Fruit fly (Drosophila melanogaster) whole organism, prepupa: Measurements from ENCODE around the gene Arfrp1.

Experiments used
- Blimp-1 ChIP-seq: fragments of 200-800 bp; sonication (Bioruptor generic); optimal IDR thresholded peaks from 3 replicates; lab custom pipeline; 2017; ENCODE audit warnings: missing biosample characterization, missing genetic modification characterization, mild to moderate bottlenecking, moderate library complexity, missing genetic modification reagents
- CG10669 ChIP-seq: fragments of 200-800 bp; sonication (Bioruptor generic); optimal IDR thresholded peaks from 3 replicates; lab custom pipeline; 2018; ENCODE audit warnings: missing biosample characterization, mild to moderate bottlenecking, missing genetic modification characterization, moderate library complexity
- CG11294 ChIP-seq: fragments of 200-800 bp; sonication (Bioruptor generic); IDR thresholded peaks from 2 replicates; pipeline ENCODE4 v1.3.6; 2022; ENCODE audit warnings: missing biosample characterization, missing genetic modification characterization
- CG11762 ChIP-seq: fragments of 200-800 bp; sonication (Bioruptor generic); optimal IDR thresholded peaks from 3 replicates; lab custom pipeline; 2016; ENCODE audit warnings: missing biosample characterization, missing genetic modification characterization; ENCODE audit not compliant: insufficient read depth
- CG11902 ChIP-seq: fragments of 200-800 bp; sonication (Bioruptor generic); optimal IDR thresholded peaks from 3 replicates; lab custom pipeline; 2016; ENCODE audit warnings: missing biosample characterization, missing genetic modification characterization
- CG15336 ChIP-seq: fragments of 200-800 bp; sonication (Bioruptor generic); IDR thresholded peaks from 2 replicates; pipeline ENCODE4 v1.3.6; 2022; ENCODE audit warnings: missing biosample characterization, missing genetic modification characterization
- CG1621 ChIP-seq: fragments of 200-800 bp; sonication (Bioruptor generic); optimal IDR thresholded peaks from 3 replicates; lab custom pipeline; 2018; ENCODE audit warnings: missing biosample characterization, mild to moderate bottlenecking, missing genetic modification characterization
- CG16779 ChIP-seq: fragments of 200-800 bp; sonication (Bioruptor generic); optimal IDR thresholded peaks from 3 replicates; lab custom pipeline; 2017; ENCODE audit warnings: missing biosample characterization, mild to moderate bottlenecking, missing genetic modification characterization
- CG31627 ChIP-seq: fragments of 200-800 bp; sonication (Bioruptor generic); optimal IDR thresholded peaks from 3 replicates; lab custom pipeline; 2016; ENCODE audit warnings: missing biosample characterization, missing genetic modification characterization
- CG32006 ChIP-seq: fragments of 200-800 bp; sonication (Bioruptor generic); optimal IDR thresholded peaks from 3 replicates; lab custom pipeline; 2017; ENCODE audit warnings: missing biosample characterization, mild to moderate bottlenecking, missing genetic modification characterization
- CG34406 ChIP-seq: fragments of 200-800 bp; sonication (Bioruptor generic); optimal IDR thresholded peaks from 3 replicates; lab custom pipeline; 2016; ENCODE audit warnings: missing biosample characterization, missing genetic modification characterization
- CG3919 ChIP-seq: fragments of 200-800 bp; sonication (Bioruptor generic); optimal IDR thresholded peaks from 3 replicates; lab custom pipeline; 2016; ENCODE audit warnings: missing biosample characterization, missing genetic modification characterization
- CG4318 ChIP-seq: fragments of 200-800 bp; sonication (Bioruptor generic); optimal IDR thresholded peaks from 3 replicates; lab custom pipeline; 2017; ENCODE audit warnings: missing biosample characterization, mild to moderate bottlenecking, missing genetic modification characterization
- CG6163 ChIP-seq: fragments of 200-800 bp; sonication (Bioruptor generic); IDR thresholded peaks from 3 replicates; pipeline ENCODE4 v1.3.6; 2022; ENCODE audit warnings: missing biosample characterization, missing genetic modification characterization
- CG6276 ChIP-seq: fragments of 200-800 bp; sonication (Bioruptor generic); optimal IDR thresholded peaks from 2 replicates; lab custom pipeline; 2017; ENCODE audit warnings: missing biosample characterization, mild to moderate bottlenecking, missing genetic modification characterization
- CG6792 ChIP-seq: fragments of 200-800 bp; sonication (Bioruptor generic); optimal IDR thresholded peaks from 3 replicates; lab custom pipeline; 2016; ENCODE audit warnings: missing biosample characterization, missing genetic modification characterization
- CG7368 ChIP-seq: fragments of 200-800 bp; sonication (Bioruptor generic); optimal IDR thresholded peaks from 3 replicates; lab custom pipeline; 2016; ENCODE audit warnings: missing biosample characterization, missing genetic modification characterization
- CG8119 ChIP-seq: fragments of 200-800 bp; sonication (Bioruptor generic); IDR thresholded peaks from 3 replicates; pipeline ENCODE4 v1.3.6; 2022; ENCODE audit warnings: missing biosample characterization, missing genetic modification characterization
- CG8632 ChIP-seq: fragments of 200-800 bp; sonication (Bioruptor generic); optimal IDR thresholded peaks from 3 replicates; lab custom pipeline; 2016; ENCODE audit warnings: missing biosample characterization, missing genetic modification characterization
- CG9139 ChIP-seq: fragments of 200-800 bp; sonication (Bioruptor generic); optimal IDR thresholded peaks from 3 replicates; lab custom pipeline; 2017; ENCODE audit warnings: missing biosample characterization, mild to moderate bottlenecking, missing genetic modification characterization
- Eip78C ChIP-seq: fragments of 200-800 bp; sonication (Bioruptor generic); peaks from one replicate; lab custom pipeline; 2016; ENCODE audit warnings: missing biosample characterization, missing genetic modification characterization
- Ets96B ChIP-seq: fragments of 200-800 bp; optimal IDR thresholded peaks from 2 replicates; lab custom pipeline; 2019; ENCODE audit warnings: missing biosample characterization, mild to moderate bottlenecking, missing genetic modification characterization, moderate library complexity
- Gug ChIP-seq: fragments of 200-800 bp; sonication (Bioruptor generic); IDR thresholded peaks from 2 replicates; pipeline ENCODE4 v1.3.6; 2022; ENCODE audit warnings: missing biosample characterization, missing genetic modification characterization
- Hr38 ChIP-seq: sonication (Bioruptor generic); optimal IDR thresholded peaks from 2 replicates; lab custom pipeline; 2016; ENCODE audit warnings: missing biosample characterization, missing genetic modification characterization
- Lpt ChIP-seq: fragments of 200-800 bp; sonication (Bioruptor generic); optimal IDR thresholded peaks from 3 replicates; lab custom pipeline; 2016; ENCODE audit warnings: missing biosample characterization, missing genetic modification characterization
- Smox ChIP-seq: fragments of 200-800 bp; sonication (Bioruptor generic); optimal IDR thresholded peaks from 3 replicates; lab custom pipeline; 2016; ENCODE audit warnings: missing biosample characterization, missing genetic modification characterization
- Sox102F ChIP-seq: fragments of 200-800 bp; sonication (Bioruptor generic); optimal IDR thresholded peaks from 2 replicates; lab custom pipeline; 2016; ENCODE audit warnings: missing biosample characterization, mild to moderate bottlenecking, missing genetic modification characterization
- Sox14 ChIP-seq: fragments of 200-800 bp; sonication (Bioruptor generic); optimal IDR thresholded peaks from 3 replicates; lab custom pipeline; 2016; ENCODE audit warnings: missing biosample characterization, missing genetic modification characterization
- Sox15 ChIP-seq: fragments of 200-800 bp; sonication (Bioruptor generic); optimal IDR thresholded peaks from 3 replicates; lab custom pipeline; 2016; ENCODE audit warnings: missing biosample characterization, missing genetic modification characterization
- achi ChIP-seq: fragments of 200-800 bp; sonication (Bioruptor generic); optimal IDR thresholded peaks from 3 replicates; lab custom pipeline; 2016; ENCODE audit warnings: missing biosample characterization, missing genetic modification characterization
- cyc ChIP-seq: fragments of 200-800 bp; sonication (Bioruptor generic); optimal IDR thresholded peaks from 3 replicates; lab custom pipeline; 2016; ENCODE audit warnings: missing biosample characterization, missing genetic modification characterization
- dac ChIP-seq: fragments of 200-800 bp; sonication (Bioruptor generic); optimal IDR thresholded peaks from 2 replicates; lab custom pipeline; 2017; ENCODE audit warnings: missing biosample characterization, mild to moderate bottlenecking, missing genetic modification characterization
- dsx ChIP-seq: fragments of 200-800 bp; optimal IDR thresholded peaks from 3 replicates; lab custom pipeline; 2019; ENCODE audit warnings: missing biosample characterization, mild to moderate bottlenecking, missing genetic modification characterization, moderate library complexity; ENCODE audit not compliant: poor library complexity, severe bottlenecking
- eg ChIP-seq: fragments of 200-800 bp; sonication (Bioruptor generic); IDR thresholded peaks from 3 replicates; pipeline ENCODE4 v1.3.6; 2022; ENCODE audit warnings: missing biosample characterization, missing genetic modification characterization
- esn ChIP-seq: fragments of 200-800 bp; sonication (Bioruptor generic); optimal IDR thresholded peaks from 2 replicates; lab custom pipeline; 2016; ENCODE audit warnings: missing biosample characterization, mild to moderate bottlenecking, missing genetic modification characterization, moderate library complexity
- fd59A ChIP-seq: fragments of 200-800 bp; sonication (Bioruptor generic); optimal IDR thresholded peaks from 2 replicates; lab custom pipeline; 2017; ENCODE audit warnings: missing biosample characterization, mild to moderate bottlenecking, missing genetic modification characterization, missing genetic modification reagents
- fd85E ChIP-seq: fragments of 200-800 bp; sonication (Bioruptor generic); optimal IDR thresholded peaks from 3 replicates; lab custom pipeline; 2016; ENCODE audit warnings: missing biosample characterization, missing genetic modification characterization
- fkh ChIP-seq: fragments of 200-800 bp; sonication (Bioruptor generic); optimal IDR thresholded peaks from 3 replicates; lab custom pipeline; 2017; ENCODE audit warnings: missing biosample characterization, mild to moderate bottlenecking, missing genetic modification characterization, moderate library complexity
- lz ChIP-seq: fragments of 200-800 bp; sonication (Bioruptor generic); optimal IDR thresholded peaks from 3 replicates; lab custom pipeline; 2016; ENCODE audit warnings: missing biosample characterization, missing genetic modification characterization
- net ChIP-seq: fragments of 200-800 bp; sonication (Bioruptor generic); optimal IDR thresholded peaks from 3 replicates; lab custom pipeline; 2016; ENCODE audit warnings: missing biosample characterization, missing genetic modification characterization
- pdm3 ChIP-seq: fragments of 200-800 bp; sonication (Bioruptor generic); optimal IDR thresholded peaks from 3 replicates; lab custom pipeline; 2016; ENCODE audit warnings: missing biosample characterization, missing genetic modification characterization
- salr ChIP-seq, 2 experiments: fragments of 200-800 bp; sonication (Bioruptor generic); optimal IDR thresholded peaks; 3 replicates each; lab custom pipeline; 2016 to 2018; ENCODE audit warnings: missing biosample characterization in 2 of 2, missing genetic modification characterization in 2 of 2, mild to moderate bottlenecking in 1 of 2
- spab ChIP-seq: fragments of 200-800 bp; sonication (Bioruptor generic); optimal IDR thresholded peaks from 2 replicates; lab custom pipeline; 2017; ENCODE audit warnings: missing biosample characterization, mild to moderate bottlenecking, missing genetic modification characterization, missing genetic modification reagents
- svp ChIP-seq: fragments of 200-800 bp; sonication (Bioruptor generic); peaks from one replicate; lab custom pipeline; 2016; ENCODE audit warnings: missing biosample characterization, missing genetic modification characterization
- topi ChIP-seq: fragments of 200-800 bp; sonication (Bioruptor generic); optimal IDR thresholded peaks from 3 replicates; lab custom pipeline; 2016; ENCODE audit warnings: missing biosample characterization, missing genetic modification characterization
- vri ChIP-seq: fragments of 200-800 bp; sonication (Bioruptor generic); optimal IDR thresholded peaks from 3 replicates; lab custom pipeline; 2016; ENCODE audit warnings: missing biosample characterization, mild to moderate bottlenecking, missing genetic modification characterization

The Arfrp1 gene

DNA sequence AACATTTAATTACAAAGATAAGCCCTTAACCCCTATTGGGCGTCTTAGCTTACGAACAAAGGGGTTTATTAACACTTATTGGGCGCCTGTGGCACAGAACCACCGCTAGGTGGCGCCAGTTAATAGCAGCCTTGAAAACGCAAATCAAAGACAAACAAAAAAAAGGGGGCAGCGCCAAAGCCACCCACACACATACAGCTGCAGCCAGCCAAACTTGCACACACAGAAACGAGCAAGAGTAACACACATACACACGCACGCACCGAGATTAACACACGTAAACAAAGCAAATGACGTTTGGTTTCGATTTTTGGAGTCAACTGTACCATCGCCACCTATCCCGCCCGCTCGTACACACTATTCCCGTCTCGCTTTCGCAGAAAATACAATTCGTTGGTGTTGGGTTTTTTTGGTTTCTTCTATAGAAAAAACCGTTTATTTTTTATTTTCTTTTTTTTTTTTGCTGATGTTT lies 45.3 kb downstream of the Arfrp1 start (continued):
- TF ChIP-seq CG15336 (GFP tag; lab: Robert Waterston, UW), result peak; percentile 65
- TF ChIP-seq salr (GFP tag; optimal IDR thresholded peaks at IDR 0.05; lab: Kevin White, UChicago), result no peak
- peak; percentile 28 for TF ChIP-seq achi (GFP tag; lab: Kevin White, UChicago)
- TF ChIP-seq CG16779 (tag; lab: Kevin White, UChicago), result peak; percentile 53
- TF ChIP-seq CG8632 (GFP tag; lab: Kevin White, UChicago), result no peak
- no peak for TF ChIP-seq Hr38
- TF ChIP-seq CG34406 (GFP tag; lab: Kevin White, UChicago), result no peak
- TF ChIP-seq Ets96B (tag; lab: Kevin White, UChicago), result no peak
- TF ChIP-seq lz (GFP tag; lab: Kevin White, UChicago), result peak; percentile 30
- TF ChIP-seq svp (GFP tag; lab: Kevin White, UChicago), result no peak
- TF ChIP-seq CG11762 (GFP tag; lab: Kevin White, UChicago), result peak; percentile 9
- TF ChIP-seq CG3919, result peak; percentile 33
- TF ChIP-seq Smox (GFP tag; lab: Kevin White, UChicago), result peak; percentile 28
- TF ChIP-seq fkh (GFP tag; lab: Kevin White, UChicago), result peak; percentile 92
- peak; percentile 63 for TF ChIP-seq CG8119 (GFP tag; lab: Robert Waterston, UW)
- no peak for TF ChIP-seq Sox15 (GFP tag; lab: Kevin White, UChicago)
- no peak for TF ChIP-seq Blimp-1
- peak; percentile 47 for TF ChIP-seq CG1621 (tag; lab: Kevin White, UChicago)
- TF ChIP-seq CG10669 (GFP tag; lab: Kevin White, UChicago), result no peak
- no peak; the same call in 1 of the 2 replicates for TF ChIP-seq Gug (GFP tag; lab: Robert Waterston, UW)
- peak; percentile 4 for TF ChIP-seq dsx (GFP tag; lab: Kevin White, UChicago)
- peak; percentile 64; the same call in 1 of the 3 replicates for TF ChIP-seq CG6163
- no peak for TF ChIP-seq spab

DNA sequence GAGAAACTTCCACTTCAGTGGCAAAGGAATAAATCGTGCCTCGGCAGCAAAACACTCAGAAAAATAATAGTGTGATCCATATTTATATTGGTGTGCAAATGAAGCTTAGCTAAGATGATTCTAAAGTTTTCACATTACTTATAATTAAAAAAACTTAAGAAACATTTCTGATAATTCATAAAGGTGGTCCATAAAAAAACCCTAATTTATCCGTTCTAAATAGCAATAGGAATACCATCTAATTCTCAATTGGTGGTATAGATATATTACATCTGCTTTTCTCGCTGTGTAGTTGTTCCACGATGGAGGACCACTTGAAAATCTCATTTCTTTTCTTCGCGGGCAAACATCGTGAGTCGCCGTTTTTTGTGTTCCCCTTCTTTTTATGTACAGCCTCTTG lies 48.3 kb downstream of the Arfrp1 start:
- TF ChIP-seq fd85E, result no peak
- TF ChIP-seq dac (GFP tag; lab: Kevin White, UChicago), result no peak
- peak; percentile 96 for TF ChIP-seq Eip78C (GFP tag; lab: Kevin White, UChicago)
- TF ChIP-seq CG15336 (GFP tag; lab: Robert Waterston, UW), result peak; percentile 72
- peak; percentile 60 for TF ChIP-seq CG31627 (GFP tag; lab: Kevin White, UChicago)
- TF ChIP-seq Lpt (GFP tag; lab: Kevin White, UChicago), result peak; percentile 38
- TF ChIP-seq net (GFP tag; lab: Kevin White, UChicago), result peak; percentile 46
- TF ChIP-seq Sox102F (GFP tag; lab: Kevin White, UChicago), result peak; percentile 61
- TF ChIP-seq CG8119 (GFP tag; lab: Robert Waterston, UW), result peak; percentile 73
- peak; percentile 68 for TF ChIP-seq esn (GFP tag; lab: Kevin White, UChicago)
- TF ChIP-seq pdm3 (GFP tag; lab: Kevin White, UChicago), result peak; percentile 69
- peak; percentile 59 for TF ChIP-seq achi (GFP tag; lab: Kevin White, UChicago)
- TF ChIP-seq CG6792, result peak; percentile 64
- peak; percentile 28 for TF ChIP-seq CG11762 (GFP tag; lab: Kevin White, UChicago)
- TF ChIP-seq topi, result peak; percentile 81
- peak; percentile 92 for TF ChIP-seq svp (GFP tag; lab: Kevin White, UChicago)
- TF ChIP-seq CG6276 (GFP tag; lab: Kevin White, UChicago), result peak; percentile 68
- peak; percentile 71 for TF ChIP-seq CG7368 (GFP tag; lab: Kevin White, UChicago)
- peak; percentile 72 for TF ChIP-seq cyc (GFP tag; lab: Kevin White, UChicago)
- peak; percentile 81 for TF ChIP-seq CG10669 (GFP tag; lab: Kevin White, UChicago)
- peak; percentile 52 for TF ChIP-seq CG9139 (GFP tag; lab: Kevin White, UChicago)
- peak; percentile 22 for TF ChIP-seq Blimp-1
- TF ChIP-seq CG34406 (GFP tag; lab: Kevin White, UChicago), result peak; percentile 30
- TF ChIP-seq CG16779 (tag; lab: Kevin White, UChicago), result no peak
- TF ChIP-seq CG11902 (GFP tag; lab: Kevin White, UChicago), result peak; percentile 31
- peak; percentile 36 for TF ChIP-seq CG8632 (GFP tag; lab: Kevin White, UChicago)
- TF ChIP-seq Ets96B (tag; lab: Kevin White, UChicago), result peak; percentile 76
- TF ChIP-seq lz (GFP tag; lab: Kevin White, UChicago), result peak; percentile 54
- TF ChIP-seq Hr38, result no peak
- peak; percentile 70 for TF ChIP-seq Gug (GFP tag; lab: Robert Waterston, UW)
- TF ChIP-seq salr (GFP tag; optimal IDR thresholded peaks at IDR 0.05; lab: Kevin White, UChicago), result peak in 1 of 2 experiments; percentile 68
- TF ChIP-seq CG4318, result no peak
- no peak for TF ChIP-seq vri (GFP tag; lab: Kevin White, UChicago)
- no peak for TF ChIP-seq fkh (GFP tag; lab: Kevin White, UChicago)
- peak; percentile 66 for TF ChIP-seq spab
- peak; percentile 13 for TF ChIP-seq fd59A (GFP tag; lab: Kevin White, UChicago)
- TF ChIP-seq CG11294, result no peak
- TF ChIP-seq dsx (GFP tag; lab: Kevin White, UChicago), result peak; percentile 51
- TF ChIP-seq CG32006 (GFP tag; lab: Kevin White, UChicago), result peak; percentile 69
- TF ChIP-seq Sox14 (GFP tag; lab: Kevin White, UChicago), result peak; percentile 67
- TF ChIP-seq eg (GFP tag; lab: Robert Waterston, UW), result peak; percentile 53; the same call in 2 of the 3 replicates
